Fruit fly (Drosophila melanogaster) S2 (cell line): Measurements from ENCODE around the gene MTF-1.

Experiments used
- CG8478 ChIP-seq: fragments of >200 bp; optimal IDR thresholded peaks from 2 replicates; lab custom pipeline; 2018
- CTCF ChIP-seq, 2 experiments: fragments of >200 bp; optimal IDR thresholded peaks; 2 replicates each; lab custom pipeline; 2018

- TF ChIP-seq CTCF (optimal IDR thresholded peaks at IDR 0.05; lab: Kevin White, UChicago) = no peak
- no peak for TF ChIP-seq CG8478 (lab: Kevin White, UChicago)
Observed at dm6 chr3L:9422135-9422534, 8.0 kb upstream of the MTF-1 start.
